Fruit fly (Drosophila melanogaster): ENCODE measurements around the gene Raf.

Raf gene

dm6 chrX:2298708-2299370, 3.6 kb downstream of the Raf start (continued):
- TF ChIP-seq repo (GFP tag; optimal IDR thresholded peaks at IDR 0.05) (peak; percentile 65), Doc2 (GFP tag; IDR thresholded peaks at IDR 0.05) (no peak), yki (optimal IDR thresholded peaks at IDR 0.05) (peak; percentile 11), CG6689 (GFP tag; IDR thresholded peaks at IDR 0.05) (peak; percentile 90), CG18764 (GFP tag; optimal IDR thresholded peaks at IDR 0.05) (peak; percentile 66), Blimp-1 (GFP tag; optimal IDR thresholded peaks at IDR 0.05) (peak; percentile 86), gfzf (GFP tag; optimal IDR thresholded peaks at IDR 0.05) (no peak), gce (GFP tag; IDR thresholded peaks at IDR 0.05) (peak; percentile 85), CG10959 (GFP tag; IDR thresholded peaks at IDR 0.05) (peak; percentile 84), HmgD (GFP tag; optimal IDR thresholded peaks at IDR 0.05) (peak; percentile 64), schlank (tag; optimal IDR thresholded peaks at IDR 0.05) (peak; percentile 3), CG11560 (tag; IDR thresholded peaks at IDR 0.05) (no peak), zen (tag; optimal IDR thresholded peaks at IDR 0.05) (peak; percentile 89), Aef1 (GFP tag; IDR thresholded peaks at IDR 0.05) (peak; percentile 52; the same call in 2 of the 3 replicates), CG11398 (GFP tag; optimal IDR thresholded peaks at IDR 0.05) (peak; percentile 71), Antp (GFP tag; optimal IDR thresholded peaks at IDR 0.05) (peak; percentile 79), Rx (GFP tag; IDR thresholded peaks at IDR 0.05) (peak; percentile 82), odd (GFP tag; optimal IDR thresholded peaks at IDR 0.05) (peak; percentile 69), Mes4 (GFP tag; optimal IDR thresholded peaks at IDR 0.05) (peak; percentile 88), Rfx (GFP tag; IDR thresholded peaks at IDR 0.05) (peak; percentile 50; the same call in 1 of the 2 replicates), CG6272 (GFP tag; IDR thresholded peaks at IDR 0.05) (no peak), CG16779 (GFP tag; IDR thresholded peaks at IDR 0.05) (no peak), danr (GFP tag; IDR thresholded peaks at IDR 0.05) (0 out of 2 replicates have a peak, but pooled peaks have one; percentile 23), ssp (GFP tag; IDR thresholded peaks at IDR 0.05) (peak; percentile 51; the same call in 1 of the 2 replicates), grau (tag; optimal IDR thresholded peaks at IDR 0.05) (peak; percentile 76), CG3065 (GFP tag; optimal IDR thresholded peaks at IDR 0.05) (peak; percentile 65), NC2α (GFP tag; optimal IDR thresholded peaks at IDR 0.05) (peak; percentile 79), jing (GFP tag; optimal IDR thresholded peaks at IDR 0.05) (peak; percentile 67), CG8089 (GFP tag; optimal IDR thresholded peaks at IDR 0.05) (peak; percentile 82), CG1832 (GFP tag; optimal IDR thresholded peaks at IDR 0.05) (no peak), NK7.1 (GFP tag; optimal IDR thresholded peaks at IDR 0.05) (peak; percentile 10), CG8924 (tag; optimal IDR thresholded peaks at IDR 0.05) (peak; percentile 93), ci (GFP tag; IDR thresholded peaks at IDR 0.05) (peak; percentile 98), nau (GFP tag; optimal IDR thresholded peaks at IDR 0.05) (peak; percentile 70), Lhr (GFP tag; optimal IDR thresholded peaks at IDR 0.05) (peak; percentile 49), HLH4C (GFP tag; IDR thresholded peaks at IDR 0.05; ENCODE audit: partially characterized antibody) (no peak), pros (GFP tag; optimal IDR thresholded peaks at IDR 0.05) (peak; percentile 78), CG9932 (GFP tag; IDR thresholded peaks at IDR 0.05) (no peak), seq (GFP tag; IDR thresholded peaks at IDR 0.05) (peak; percentile 76), lmd (GFP tag; IDR thresholded peaks at IDR 0.05) (peak; percentile 59), bab2 (GFP tag; optimal IDR thresholded peaks at IDR 0.05) (peak; percentile 70), NFAT (GFP tag; IDR thresholded peaks at IDR 0.05) (0 out of 2 replicates have a peak, but pooled peaks have one; percentile 41), ranshi (GFP tag; IDR thresholded peaks at IDR 0.05) (peak; percentile 71), cas (GFP tag; IDR thresholded peaks at IDR 0.05) (no peak; the same call in 1 of the 2 replicates), ttk (GFP tag; IDR thresholded peaks at IDR 0.05) (peak; percentile 73), vfl (GFP tag; optimal IDR thresholded peaks at IDR 0.05) (peak; percentile 29), CG14710 (tag; optimal IDR thresholded peaks at IDR 0.05) (peak; percentile 83), Poxn (GFP tag; IDR thresholded peaks at IDR 0.05) (no peak), CG34422 (GFP tag; IDR thresholded peaks at IDR 0.05) (peak; percentile 83), sima (GFP tag; optimal IDR thresholded peaks at IDR 0.05) (peak; percentile 5), CG8290 (GFP tag; optimal IDR thresholded peaks at IDR 0.05) (peak; percentile 77), CG8290 (tag; optimal IDR thresholded peaks at IDR 0.05) (peak; percentile 54 to 75)
